Worm (Caenorhabditis elegans): Measurements from ENCODE around the gene Y116A8C.25.

Gene Y116A8C.25

DNA sequence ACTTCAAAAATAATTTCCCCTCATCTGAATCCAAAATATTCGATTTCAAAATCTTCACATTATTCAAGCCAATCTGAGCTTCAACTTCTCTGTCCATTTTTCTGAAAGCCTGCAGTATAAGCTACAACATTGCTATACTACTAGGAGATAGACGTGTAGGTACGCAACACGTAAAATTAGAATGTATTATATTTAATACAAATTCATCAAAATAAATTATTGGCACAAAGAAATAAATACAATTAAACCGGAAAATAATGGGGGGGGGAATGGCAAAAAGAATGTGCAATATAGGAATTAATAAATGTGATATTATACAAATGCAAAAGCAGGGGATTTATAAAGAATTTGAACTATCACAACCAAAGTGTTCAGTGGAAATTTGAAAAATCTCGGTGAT is at the start of gene Y116A8C.25:
Y116A8C.25 (minus strand) TSS at position 101 of the 400 bp plus-strand sequence.
- no peak for TF ChIP-seq mab-5 (tag; optimal IDR thresholded peaks at IDR 0.05)
- no peak for TF ChIP-seq nhr-129 (tag; optimal IDR thresholded peaks at IDR 0.05)
- TF ChIP-seq nhr-12 (tag; optimal IDR thresholded peaks at IDR 0.05): no peak
- TF ChIP-seq nhr-77 (tag; optimal IDR thresholded peaks at IDR 0.05): no peak
- no peak for TF ChIP-seq alr-1 (tag; optimal IDR thresholded peaks at IDR 0.05)
- no peak for TF ChIP-seq crh-2 (tag; optimal IDR thresholded peaks at IDR 0.05)
- no peak for TF ChIP-seq nhr-11 (tag; optimal IDR thresholded peaks at IDR 0.05)
- TF ChIP-seq lsy-2 (tag; optimal IDR thresholded peaks at IDR 0.05): no peak
- TF ChIP-seq unc-39 (tag; optimal IDR thresholded peaks at IDR 0.05): no peak
- TF ChIP-seq peb-1 (tag; optimal IDR thresholded peaks at IDR 0.05): no peak

DNA sequence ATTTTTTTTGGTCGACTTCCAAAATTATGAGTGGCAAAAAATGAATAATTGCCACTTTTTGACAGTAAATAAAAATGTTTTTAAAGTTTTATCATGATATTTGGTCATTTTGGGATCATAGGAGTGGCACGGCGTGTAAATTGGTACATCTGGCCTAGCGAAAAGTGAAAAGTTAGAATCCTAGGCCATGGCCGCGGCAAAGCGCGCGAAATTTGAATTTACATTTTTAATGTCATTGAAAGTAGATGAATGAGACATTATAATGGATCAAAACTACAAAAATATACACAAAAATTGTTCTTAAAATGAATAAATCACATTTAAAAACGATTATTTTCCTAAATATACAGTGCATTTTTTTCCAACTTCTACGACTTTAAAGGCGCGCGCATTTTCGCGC is 48.0 kb upstream of the Y116A8C.25 start:
- TF ChIP-seq nhr-129 (tag; optimal IDR thresholded peaks at IDR 0.05): no peak
- TF ChIP-seq unc-39 (tag; optimal IDR thresholded peaks at IDR 0.05): no peak
- no peak for TF ChIP-seq ZK546.5 (tag; optimal IDR thresholded peaks at IDR 0.05)
- TF ChIP-seq lin-13 (GFP tag; optimal IDR thresholded peaks at IDR 0.05): no peak
- no peak for TF ChIP-seq egl-27 (tag; optimal IDR thresholded peaks at IDR 0.05)
- TF ChIP-seq dmd-4 (tag; optimal IDR thresholded peaks at IDR 0.05): no peak
- no peak for TF ChIP-seq mbf-1 (tag; optimal IDR thresholded peaks at IDR 0.05)
- TF ChIP-seq nhr-6 (tag; optimal IDR thresholded peaks at IDR 0.05): no peak
- no peak for TF ChIP-seq C34F6.9 (tag; optimal IDR thresholded peaks at IDR 0.05)
- no peak for TF ChIP-seq lin-39 (tag; optimal IDR thresholded peaks at IDR 0.05)
- TF ChIP-seq F13H6.1 (tag; optimal IDR thresholded peaks at IDR 0.05): no peak
- TF ChIP-seq nhr-25 (tag; optimal IDR thresholded peaks at IDR 0.05): no peak
- no peak for TF ChIP-seq nhr-10 (tag; optimal IDR thresholded peaks at IDR 0.05)
- TF ChIP-seq mab-5 (tag; optimal IDR thresholded peaks at IDR 0.05): no peak
- TF ChIP-seq lin-11 (tag; optimal IDR thresholded peaks at IDR 0.05): no peak
- TF ChIP-seq ztf-4 (tag; optimal IDR thresholded peaks at IDR 0.05): no peak
- no peak for TF ChIP-seq unc-62 (GFP tag; optimal IDR thresholded peaks at IDR 0.05)

DNA sequence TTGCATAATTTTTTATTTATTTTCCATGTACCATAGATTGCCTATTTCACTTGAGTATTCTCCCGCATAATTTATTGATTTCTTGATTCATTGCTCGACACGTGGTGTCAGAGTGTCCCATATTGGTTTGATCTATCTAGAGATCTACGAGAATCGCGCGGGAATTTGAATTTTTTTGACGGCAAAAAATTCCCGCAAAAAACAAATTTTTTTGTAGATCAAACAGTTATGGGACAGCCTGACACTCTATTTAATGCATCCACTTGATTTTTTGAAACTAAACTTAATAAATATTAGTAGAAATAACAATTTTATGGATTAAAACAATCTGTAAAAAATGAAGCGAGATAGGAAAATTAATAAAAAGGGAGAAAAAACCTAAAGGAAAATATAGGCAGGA is 47.4 kb upstream of the Y116A8C.25 start:
- TF ChIP-seq fos-1 (tag; optimal IDR thresholded peaks at IDR 0.05): no peak
- no peak for TF ChIP-seq mdl-1 (tag; optimal IDR thresholded peaks at IDR 0.05)
- TF ChIP-seq nhr-6 (tag; optimal IDR thresholded peaks at IDR 0.05): no peak
- TF ChIP-seq nhr-237 (tag; optimal IDR thresholded peaks at IDR 0.05): no peak
- no peak for TF ChIP-seq gmeb-1 (tag; optimal IDR thresholded peaks at IDR 0.05)
- no peak for TF ChIP-seq sma-9 (GFP tag; optimal IDR thresholded peaks at IDR 0.05)
- TF ChIP-seq sma-9 (tag; optimal IDR thresholded peaks at IDR 0.05): no peak
- TF ChIP-seq nhr-11 (tag; optimal IDR thresholded peaks at IDR 0.05): no peak
- TF ChIP-seq unc-62 (GFP tag; optimal IDR thresholded peaks at IDR 0.05): no peak
- TF ChIP-seq aly-2 (tag; optimal IDR thresholded peaks at IDR 0.05): no peak
- no peak for TF ChIP-seq lin-13 (GFP tag; optimal IDR thresholded peaks at IDR 0.05)
- TF ChIP-seq alr-1 (tag; optimal IDR thresholded peaks at IDR 0.05): no peak
- TF ChIP-seq snpc-4 (tag; optimal IDR thresholded peaks at IDR 0.05): no peak
- no peak for TF ChIP-seq nhr-12 (tag; optimal IDR thresholded peaks at IDR 0.05)

DNA sequence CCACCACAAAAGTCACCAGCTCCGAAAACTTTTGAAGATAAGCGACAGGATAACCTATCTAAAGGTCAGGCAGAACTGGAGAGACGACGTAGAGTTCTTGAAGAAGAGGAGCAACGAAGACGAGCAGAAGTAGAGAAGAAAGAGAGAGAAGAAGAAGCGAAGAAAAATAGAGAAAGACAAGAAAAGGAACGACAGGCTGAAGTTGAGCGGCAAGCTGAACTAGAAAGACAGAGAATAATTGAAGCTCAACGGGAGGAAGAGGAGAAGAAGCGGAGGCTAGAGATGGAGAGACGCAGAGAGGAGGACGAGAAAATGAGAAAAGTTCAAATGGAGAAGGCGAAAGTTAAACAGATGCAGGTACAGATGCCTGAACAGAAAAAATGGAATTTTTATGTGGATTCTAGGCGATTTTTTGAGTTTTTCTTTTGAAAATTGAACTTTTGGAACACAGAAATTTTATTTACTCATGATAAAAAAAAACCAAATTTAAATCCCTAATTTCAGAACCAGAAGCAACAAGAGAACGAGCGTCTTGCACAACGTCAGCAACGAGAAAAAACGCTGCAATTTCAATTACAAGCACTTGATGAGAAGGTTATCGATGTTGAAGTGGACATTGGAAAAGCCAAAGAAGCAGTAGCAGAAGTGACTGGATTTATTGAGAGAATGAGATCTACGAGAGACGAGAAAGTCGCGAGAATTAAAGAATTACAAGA is 42.7 kb upstream of the Y116A8C.25 start:
- TF ChIP-seq peb-1 (tag; optimal IDR thresholded peaks at IDR 0.05) (no peak), ceh-82 (tag; optimal IDR thresholded peaks at IDR 0.05) (no peak), nhr-21 (tag; optimal IDR thresholded peaks at IDR 0.05) (no peak), sma-3 (GFP tag; optimal IDR thresholded peaks at IDR 0.05) (no peak), unc-55 (GFP tag; optimal IDR thresholded peaks at IDR 0.05) (peak; percentile 55), C34F6.9 (tag; optimal IDR thresholded peaks at IDR 0.05) (peak; percentile 28)

Measured in whole organism, L2 larva.